Worm (Caenorhabditis elegans): ENCODE data around the gene mig-10.

- TF ChIP-seq unc-39 (tag; optimal IDR thresholded peaks at IDR 0.05) (no peak), snpc-4 (tag; optimal IDR thresholded peaks at IDR 0.05) (no peak)
Measured at ce11 chrIII:8307356-8307755, 28.5 kb downstream of the mig-10 start, which contains the start of the genes F10E9.7 and F10E9.5.
